Fruit fly (Drosophila melanogaster) whole organism, embryonic: ENCODE data around the gene mfas.
A peak's percentile ranks its signal among the peaks of the same experiment; 100 is the strongest.

Experiments
- CG1024 ChIP-seq: fragments of 200-800 bp; sonication (Bioruptor generic); IDR thresholded peaks from 2 replicates; pipeline ENCODE4 v1.3.6; 2022; ENCODE audit warnings: missing biosample characterization, missing genetic modification characterization
- CG11560 ChIP-seq: fragments of 200-800 bp; sonication (Bioruptor generic); IDR thresholded peaks from 3 replicates; pipeline ENCODE4 v1.3.6; 2022; ENCODE audit warnings: missing biosample characterization, missing genetic modification characterization
- CG12236 ChIP-seq: fragments of 200-800 bp; sonication (Bioruptor generic); optimal IDR thresholded peaks from 2 replicates; lab custom pipeline; 2016; ENCODE audit warnings: missing biosample characterization, missing genetic modification characterization
- CG18011 ChIP-seq: fragments of 200-800 bp; sonication (Bioruptor generic); optimal IDR thresholded peaks from 2 replicates; lab custom pipeline; 2017; ENCODE audit warnings: missing biosample characterization, missing genetic modification characterization, mild to moderate bottlenecking, moderate library complexity, missing genotype
- CG1832 ChIP-seq: fragments of 200-800 bp; sonication (Bioruptor generic); optimal IDR thresholded peaks from 2 replicates; lab custom pipeline; 2017; ENCODE audit warnings: missing biosample characterization, mild to moderate bottlenecking, missing genetic modification characterization, inconsistent platforms
- CG34422 ChIP-seq: fragments of 200-800 bp; sonication (Bioruptor generic); IDR thresholded peaks from 3 replicates; pipeline ENCODE4 v1.3.6; 2022; ENCODE audit warnings: missing biosample characterization, missing genetic modification characterization
- CG5245 ChIP-seq: fragments of 200-800 bp; sonication (Bioruptor generic); optimal IDR thresholded peaks from 3 replicates; lab custom pipeline; 2016; ENCODE audit warnings: missing biosample characterization, missing genetic modification characterization
- CG6254 ChIP-seq: fragments of 200-800 bp; sonication (Bioruptor generic); optimal IDR thresholded peaks from 3 replicates; lab custom pipeline; 2017; ENCODE audit warnings: mild to moderate bottlenecking, missing biosample characterization, missing genetic modification reagents, missing genetic modification characterization
- CG6683 ChIP-seq: fragments of 200-800 bp; sonication (Bioruptor generic); optimal IDR thresholded peaks from 2 replicates; lab custom pipeline; 2017; ENCODE audit warnings: missing biosample characterization, mild to moderate bottlenecking, missing genetic modification characterization, missing genetic modification reagents
- CG8281 ChIP-seq: fragments of 200-800 bp; sonication (Bioruptor generic); optimal IDR thresholded peaks from 2 replicates; lab custom pipeline; 2018; ENCODE audit warnings: missing biosample characterization, mild to moderate bottlenecking, missing genetic modification characterization, moderate library complexity
- CG8359 ChIP-seq: fragments of 200-800 bp; sonication (Bioruptor generic); optimal IDR thresholded peaks from 2 replicates; lab custom pipeline; 2017; ENCODE audit warnings: missing biosample characterization, mild to moderate bottlenecking, missing genetic modification characterization, borderline replicate concordance
- Camta ChIP-seq: fragments of 200-800 bp; sonication (Bioruptor generic); optimal IDR thresholded peaks from 2 replicates; lab custom pipeline; 2016; ENCODE audit warnings: missing biosample characterization, missing genetic modification characterization
- CkIIα-i1 ChIP-seq: fragments of 200-800 bp; sonication (Bioruptor generic); IDR thresholded peaks from 2 replicates; pipeline ENCODE4 v1.3.6; 2022; ENCODE audit warnings: missing biosample characterization, missing genetic modification characterization
- Dbx ChIP-seq: fragments of 200-800 bp; sonication (Bioruptor generic); IDR thresholded peaks from 3 replicates; pipeline ENCODE4 v1.3.6; 2022; ENCODE audit warnings: missing biosample characterization, missing genetic modification characterization
- Dfd ChIP-seq, 2 experiments: fragments of >200 bp; optimal IDR thresholded peaks; 2 replicates each; lab custom pipeline; 2017; ENCODE audit warnings: missing biosample characterization in 2 of 2, missing genetic modification characterization in 2 of 2
- Dref ChIP-seq: fragments of 200-800 bp; sonication (Bioruptor generic); IDR thresholded peaks from 2 replicates; pipeline ENCODE4 v1.3.6; 2022; ENCODE audit warnings: missing biosample characterization, missing genetic modification characterization
- Drgx ChIP-seq: fragments of 200-800 bp; sonication (Bioruptor generic); IDR thresholded peaks from 2 replicates; pipeline ENCODE4 v1.3.6; 2022; ENCODE audit warnings: missing biosample characterization, missing genetic modification characterization
- Ets65A ChIP-seq: fragments of 200-800 bp; sonication (Bioruptor generic); peaks from one replicate; lab custom pipeline; 2016; ENCODE audit warnings: missing biosample characterization, missing genetic modification characterization
- GATAe ChIP-seq: fragments of 200-800 bp; sonication (Bioruptor generic); conservative IDR thresholded peaks from 2 replicates; pipeline ENCODE4 v1.3.6; 2022; ENCODE audit warnings: missing biosample characterization, missing genetic modification characterization
- H15 ChIP-seq: fragments of 200-800 bp; sonication (Bioruptor generic); IDR thresholded peaks from 3 replicates; pipeline ENCODE4 v1.3.6; 2022; ENCODE audit warnings: missing biosample characterization, missing genetic modification characterization
- H2.0 ChIP-seq: fragments of 200-800 bp; sonication (Bioruptor generic); IDR thresholded peaks from 2 replicates; pipeline ENCODE4 v1.3.6; 2022; ENCODE audit warnings: missing biosample characterization, missing genetic modification characterization
- HLH54F ChIP-seq: fragments of 200-800 bp; sonication (Bioruptor generic); optimal IDR thresholded peaks from 3 replicates; lab custom pipeline; 2016; ENCODE audit warnings: missing biosample characterization, missing genetic modification characterization
- Hmx ChIP-seq: fragments of 200-800 bp; sonication (Bioruptor generic); optimal IDR thresholded peaks from 2 replicates; lab custom pipeline; 2016; ENCODE audit warnings: missing biosample characterization, missing genetic modification characterization
- Hr78 ChIP-seq, 2 experiments: fragments of 200-800 bp in 1 of 2; fragments of >200 bp in 1 of 2; sonication (Bioruptor generic) in 1 of 2; optimal IDR thresholded peaks; 2 replicates each; lab custom pipeline; 2017 to 2019; ENCODE audit warnings: missing biosample characterization in 2 of 2, missing genetic modification characterization in 2 of 2, mild to moderate bottlenecking in 1 of 2, moderate library complexity in 1 of 2
- Jarid2 ChIP-seq: fragments of 200-800 bp; sonication (Bioruptor generic); optimal IDR thresholded peaks from 3 replicates; lab custom pipeline; 2017; ENCODE audit warnings: mild to moderate bottlenecking, missing biosample characterization, missing genetic modification reagents, missing genetic modification characterization
- Med ChIP-seq: fragments of 200-800 bp; sonication (Bioruptor generic); peaks from one replicate; lab custom pipeline; 2016; ENCODE audit warnings: missing biosample characterization, missing genetic modification characterization, mild to moderate bottlenecking, inconsistent platforms, moderate library complexity
- Neu2 ChIP-seq: fragments of 200-800 bp; sonication (Bioruptor generic); optimal IDR thresholded peaks from 3 replicates; lab custom pipeline; 2016; ENCODE audit warnings: missing biosample characterization, missing genetic modification characterization, borderline replicate concordance
- Rfx ChIP-seq: fragments of 200-800 bp; sonication (Bioruptor generic); IDR thresholded peaks from 2 replicates; pipeline ENCODE4 v1.3.6; 2022; ENCODE audit warnings: missing biosample characterization, missing genetic modification characterization
- Trl ChIP-seq, 3 experiments: fragments of >200 bp in 2 of 3; fragments of 200-800 bp in 1 of 3; sonication (Bioruptor generic) in 1 of 3; optimal IDR thresholded peaks; 2 replicates in 1 of 3; 3 replicates in 2 of 3; lab custom pipeline; 2016 to 2017; ENCODE audit warnings: missing biosample characterization in 1 of 3, missing genetic modification characterization in 1 of 3
- al ChIP-seq: fragments of 200-800 bp; sonication (Bioruptor generic); IDR thresholded peaks from 2 replicates; pipeline ENCODE4 v1.3.6; 2022; ENCODE audit warnings: missing biosample characterization, missing genetic modification characterization
- crol ChIP-seq: fragments of 200-800 bp; sonication (Bioruptor generic); IDR thresholded peaks from 2 replicates; pipeline ENCODE4 v1.3.6; 2022; ENCODE audit warnings: missing biosample characterization, missing genetic modification characterization
- crp ChIP-seq, 2 experiments: fragments of 200-800 bp; sonication (Bioruptor generic); optimal IDR thresholded peaks; 2 replicates in 1 of 2; 3 replicates in 1 of 2; lab custom pipeline; 2017; ENCODE audit warnings: missing biosample characterization in 2 of 2, missing genetic modification characterization in 2 of 2, mild to moderate bottlenecking in 1 of 2, moderate library complexity in 1 of 2
- esg ChIP-seq: fragments of 200-800 bp; sonication (Bioruptor generic); conservative IDR thresholded peaks from 2 replicates; pipeline ENCODE4 v1.3.6; 2022; ENCODE audit warnings: missing biosample characterization, missing genetic modification characterization
- gem ChIP-seq: fragments of 200-800 bp; sonication (Bioruptor generic); optimal IDR thresholded peaks from 2 replicates; lab custom pipeline; 2019; ENCODE audit warnings: missing biosample characterization, mild to moderate bottlenecking, missing genetic modification characterization, moderate library complexity
- lab ChIP-seq: fragments of 200-800 bp; sonication (Bioruptor generic); optimal IDR thresholded peaks from 3 replicates; lab custom pipeline; 2017; ENCODE audit warnings: missing biosample characterization, missing genetic modification characterization, mild to moderate bottlenecking, moderate library complexity, missing genetic modification reagents
- lbe ChIP-seq: fragments of 200-800 bp; sonication (Bioruptor generic); optimal IDR thresholded peaks from 2 replicates; lab custom pipeline; 2016; ENCODE audit warnings: missing biosample characterization, mild to moderate bottlenecking, missing genetic modification characterization
- nom ChIP-seq: fragments of 200-800 bp; sonication (Bioruptor generic); optimal IDR thresholded peaks from 2 replicates; lab custom pipeline; 2017; ENCODE audit warnings: missing biosample characterization, missing genetic modification characterization, mild to moderate bottlenecking, moderate library complexity, missing genetic modification reagents
- pzg ChIP-seq: fragments of 200-800 bp; sonication (Bioruptor generic); optimal IDR thresholded peaks from 3 replicates; lab custom pipeline; 2018; ENCODE audit warnings: missing biosample characterization, mild to moderate bottlenecking, missing genetic modification characterization, moderate library complexity
- run ChIP-seq: fragments of 200-800 bp; sonication (Bioruptor generic); optimal IDR thresholded peaks from 3 replicates; lab custom pipeline; 2018; ENCODE audit warnings: missing biosample characterization, mild to moderate bottlenecking, missing genetic modification characterization
- sc ChIP-seq, 3 experiments: fragments of >200 bp in 2 of 3; fragments of 200-800 bp in 1 of 3; sonication (Bioruptor generic) in 1 of 3; optimal IDR thresholded peaks; 2 replicates in 2 of 3; 3 replicates in 1 of 3; lab custom pipeline; 2017; ENCODE audit warnings: mild to moderate bottlenecking in 1 of 3, missing biosample characterization in 1 of 3, missing genetic modification characterization in 1 of 3, missing genetic modification reagents in 1 of 3
- sr ChIP-seq: fragments of 200-800 bp; sonication (Bioruptor generic); IDR thresholded peaks from 3 replicates; pipeline ENCODE4 v1.3.6; 2022; ENCODE audit warnings: missing biosample characterization, missing genetic modification characterization
- ssp ChIP-seq: fragments of 200-800 bp; sonication (Bioruptor generic); IDR thresholded peaks from 2 replicates; pipeline ENCODE4 v1.3.6; 2022; ENCODE audit warnings: missing biosample characterization, missing genetic modification characterization
- trh ChIP-seq: fragments of 200-800 bp; sonication (Bioruptor generic); optimal IDR thresholded peaks from 2 replicates; lab custom pipeline; 2016; ENCODE audit warnings: missing biosample characterization, missing genetic modification characterization
- ttk ChIP-seq: fragments of 200-800 bp; sonication (Bioruptor generic); IDR thresholded peaks from 2 replicates; pipeline ENCODE4 v2.1.2; 2022; ENCODE audit warnings: missing biosample characterization, missing genetic modification characterization
- tx ChIP-seq: fragments of 200-800 bp; sonication (Bioruptor generic); optimal IDR thresholded peaks from 2 replicates; lab custom pipeline; 2016; ENCODE audit warnings: missing biosample characterization, missing genetic modification characterization
- yki ChIP-seq: fragments of >200 bp; optimal IDR thresholded peaks from 3 replicates; lab custom pipeline; 2018
- zfh2 ChIP-seq: fragments of 200-800 bp; sonication (Bioruptor generic); optimal IDR thresholded peaks from 2 replicates; lab custom pipeline; 2016; ENCODE audit warnings: missing biosample characterization, missing genetic modification characterization

The mfas gene

dm6 chr3R:11989206-11989605 is 3.9 kb downstream of the mfas start:
- no peak for TF ChIP-seq Drgx
- no peak for TF ChIP-seq H2.0 (GFP tag; lab: Robert Waterston, UW)
- TF ChIP-seq run (tag; lab: Kevin White, UChicago): no peak
- TF ChIP-seq ttk: no peak
- TF ChIP-seq Med (GFP tag; lab: Kevin White, UChicago): peak; percentile 77
- TF ChIP-seq esg (GFP tag; lab: Robert Waterston, UW): no peak
- TF ChIP-seq Dfd (GFP tag; optimal IDR thresholded peaks at IDR 0.05; lab: Kevin White, UChicago): peak in 1 of 2 experiments; percentile 20
- TF ChIP-seq al: no peak
- no peak for TF ChIP-seq ssp (GFP tag; lab: Robert Waterston, UW)
- peak; percentile 37; the same call in 1 of the 2 replicates for TF ChIP-seq crol (GFP tag; lab: Robert Waterston, UW)
- TF ChIP-seq yki (lab: Kevin White, UChicago): no peak
- TF ChIP-seq crp (GFP tag; optimal IDR thresholded peaks at IDR 0.05; lab: Kevin White, UChicago): no peak
- TF ChIP-seq H15 (GFP tag; lab: Robert Waterston, UW): 0 out of 3 replicates have a peak, but pooled peaks have one; percentile 19
- 0 out of 3 replicates have a peak, but pooled peaks have one; percentile 31 for TF ChIP-seq CG11560 (tag; lab: Robert Waterston, UW)
- no peak for TF ChIP-seq Hr78 (GFP tag; optimal IDR thresholded peaks at IDR 0.05; lab: Kevin White, UChicago)
- TF ChIP-seq sc (optimal IDR thresholded peaks at IDR 0.05; lab: Kevin White, UChicago): no peak
- no peak for TF ChIP-seq sc (GFP tag; optimal IDR thresholded peaks at IDR 0.05; lab: Kevin White, UChicago)
- no peak for TF ChIP-seq CG5245
- TF ChIP-seq Neu2 (GFP tag; lab: Kevin White, UChicago): no peak
- no peak for TF ChIP-seq CG1832
- TF ChIP-seq trh (GFP tag; lab: Kevin White, UChicago): no peak
- peak; percentile 38; the same call in 1 of the 2 replicates for TF ChIP-seq Rfx
- 0 out of 3 replicates have a peak, but pooled peaks have one; percentile 33 for TF ChIP-seq CG34422 (GFP tag; lab: Robert Waterston, UW)
- TF ChIP-seq HLH54F: no peak
- TF ChIP-seq sr (GFP tag; lab: Robert Waterston, UW): 0 out of 3 replicates have a peak, but pooled peaks have one; percentile 27
- TF ChIP-seq Dbx (GFP tag; lab: Robert Waterston, UW): no peak
- TF ChIP-seq Ets65A (GFP tag; lab: Kevin White, UChicago): peak; percentile 65
- TF ChIP-seq CG12236 (GFP tag; lab: Kevin White, UChicago): no peak
- no peak for TF ChIP-seq gem (tag; lab: Kevin White, UChicago)

DNA sequence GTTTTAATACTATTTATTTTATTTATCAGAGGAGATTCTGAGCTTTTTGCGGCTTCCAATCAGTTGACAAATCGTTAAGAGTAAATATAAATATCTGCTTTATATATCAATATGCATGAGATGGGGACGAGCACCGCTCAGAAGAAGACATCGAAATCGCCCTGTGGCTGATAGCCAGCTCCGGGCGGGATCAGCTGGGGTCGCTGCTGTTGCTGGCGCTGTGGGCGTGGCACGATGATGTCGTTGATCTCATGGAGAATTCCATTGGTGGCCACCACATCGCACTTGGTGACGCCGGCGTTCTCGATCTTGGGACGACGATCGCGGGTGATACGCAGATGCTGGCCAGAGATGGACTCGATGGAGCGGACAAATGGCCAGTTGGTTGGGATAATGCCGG is 8.3 kb downstream of the mfas start:
- TF ChIP-seq CkIIα-i1 (GFP tag; lab: Robert Waterston, UW): no peak
- TF ChIP-seq nom: peak; percentile 38
- TF ChIP-seq CG6683: no peak
- TF ChIP-seq tx: no peak
- 0 out of 2 replicates have a peak, but pooled peaks have one; percentile 7 for TF ChIP-seq Dref

DNA sequence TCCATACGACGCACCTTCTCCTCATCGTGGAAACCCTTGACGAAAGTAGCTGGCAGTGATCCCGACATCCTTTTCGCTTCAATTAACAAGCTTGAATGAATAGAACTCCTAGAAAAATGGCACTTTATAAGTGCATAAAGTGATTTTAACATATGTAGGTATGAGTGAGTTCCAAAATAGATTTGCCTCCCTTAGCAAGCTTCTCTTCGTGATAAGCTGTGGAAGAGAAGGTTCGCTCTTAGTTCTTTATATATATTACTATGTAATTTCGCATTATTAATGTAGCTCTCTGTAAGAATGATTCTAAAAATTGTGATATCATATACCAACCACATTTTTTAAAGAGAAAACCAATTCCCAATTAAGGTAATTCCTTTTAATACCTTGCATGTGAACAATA is 8.7 kb downstream of the mfas start, which contains the start of gene CG3397:
Gene CG3397 (minus strand): TSS at position 101 of the 400 bp plus-strand sequence.
- TF ChIP-seq Trl (optimal IDR thresholded peaks at IDR 0.05; lab: Kevin White, UChicago) (peak; percentile 18 to 56), Trl (GFP tag; optimal IDR thresholded peaks at IDR 0.05; lab: Kevin White, UChicago) (no peak), pzg (GFP tag; lab: Kevin White, UChicago) (no peak)

DNA sequence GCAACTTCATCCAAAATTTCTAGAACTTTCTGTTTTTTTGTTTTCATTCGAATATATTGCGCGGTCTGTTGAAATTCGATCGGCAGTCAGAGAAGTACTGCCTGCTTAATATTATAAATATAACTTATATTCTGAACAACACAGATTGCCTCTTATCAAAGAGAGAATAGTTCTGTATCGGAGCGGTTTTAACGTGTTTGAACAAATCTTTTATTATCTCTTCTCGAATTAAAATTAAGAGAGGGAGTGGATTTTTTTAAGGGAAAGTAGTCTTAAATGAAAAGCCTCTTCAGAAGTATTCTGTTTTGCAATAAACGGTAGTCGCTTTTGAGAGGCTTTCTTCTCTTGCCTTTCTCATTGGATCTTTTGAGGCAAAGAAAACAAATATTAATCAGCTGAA is 10.6 kb downstream of the mfas start:
- TF ChIP-seq CG6254 (GFP tag; lab: Kevin White, UChicago) (no peak), CG8281 (tag; lab: Kevin White, UChicago) (no peak), Camta (GFP tag; lab: Kevin White, UChicago) (no peak), lab (GFP tag; lab: Kevin White, UChicago) (no peak), Jarid2 (GFP tag; lab: Kevin White, UChicago) (peak; percentile 15), GATAe (no peak), Hmx (GFP tag; lab: Kevin White, UChicago) (no peak), CG8359 (no peak), CG1024 (GFP tag; lab: Robert Waterston, UW) (no peak), CG18011 (GFP tag; lab: Kevin White, UChicago) (no peak), Trl (optimal IDR thresholded peaks at IDR 0.05; lab: Kevin White, UChicago) (peak; percentile 54 to 74), Trl (GFP tag; optimal IDR thresholded peaks at IDR 0.05; lab: Kevin White, UChicago) (no peak), zfh2 (GFP tag; lab: Kevin White, UChicago) (no peak), lbe (GFP tag; lab: Kevin White, UChicago) (peak; percentile 4)
